Fruit fly (Drosophila melanogaster) whole organism, embryonic: ENCODE results near the gene CG9903.

Experiments
- ATbp ChIP-seq: fragments of 200-800 bp; sonication (Bioruptor generic); optimal IDR thresholded peaks from 2 replicates; lab custom pipeline; 2017; ENCODE audit warnings: missing biosample characterization, mild to moderate bottlenecking, missing genetic modification characterization, missing genetic modification reagents
- Adf1 ChIP-seq: fragments of 200-800 bp; sonication (Bioruptor generic); IDR thresholded peaks from 2 replicates; pipeline ENCODE4 v1.3.6; 2022; ENCODE audit warnings: missing biosample characterization, missing genetic modification characterization
- Aef1 ChIP-seq: fragments of 200-800 bp; sonication (Bioruptor generic); IDR thresholded peaks from 3 replicates; pipeline ENCODE4 v1.3.6; 2022; ENCODE audit warnings: missing biosample characterization, missing genetic modification characterization
- Asciz ChIP-seq: fragments of 200-800 bp; sonication (Bioruptor generic); optimal IDR thresholded peaks from 2 replicates; lab custom pipeline; 2017; ENCODE audit warnings: missing biosample characterization, mild to moderate bottlenecking, missing genetic modification characterization, missing genetic modification reagents
- Awh ChIP-seq: fragments of 200-800 bp; sonication (Bioruptor generic); IDR thresholded peaks from 2 replicates; pipeline ENCODE4, ENCODE4 v1.3.6; 2022; ENCODE audit warnings: missing biosample characterization, missing genetic modification characterization
- CG10147 ChIP-seq: fragments of 200-800 bp; sonication (Bioruptor generic); optimal IDR thresholded peaks from 2 replicates; lab custom pipeline; 2019; ENCODE audit warnings: missing biosample characterization, mild to moderate bottlenecking, missing genetic modification characterization, moderate library complexity
- CG12236 ChIP-seq: fragments of 200-800 bp; sonication (Bioruptor generic); optimal IDR thresholded peaks from 2 replicates; lab custom pipeline; 2016; ENCODE audit warnings: missing biosample characterization, missing genetic modification characterization
- CG12299 ChIP-seq: fragments of 200-800 bp; sonication (Bioruptor generic); optimal IDR thresholded peaks from 2 replicates; lab custom pipeline; 2018; ENCODE audit warnings: missing biosample characterization, mild to moderate bottlenecking, missing genetic modification characterization
- CG12391 ChIP-seq: fragments of 200-800 bp; sonication (Bioruptor generic); optimal IDR thresholded peaks from 3 replicates; lab custom pipeline; 2018; ENCODE audit warnings: missing biosample characterization, mild to moderate bottlenecking, missing genetic modification characterization, moderate library complexity
- CG1647 ChIP-seq: fragments of 200-800 bp; sonication (Bioruptor generic); optimal IDR thresholded peaks from 3 replicates; lab custom pipeline; 2016; ENCODE audit warnings: missing biosample characterization, missing genetic modification characterization
- CG16813 ChIP-seq: fragments of 200-800 bp; sonication (Bioruptor generic); IDR thresholded peaks from 3 replicates; pipeline ENCODE4 v1.3.6; 2022; ENCODE audit warnings: missing biosample characterization, missing genetic modification characterization; ENCODE audit not compliant: partially characterized antibody
- CG2116 ChIP-seq: fragments of 200-800 bp; sonication (Bioruptor generic); optimal IDR thresholded peaks from 3 replicates; lab custom pipeline; 2018; ENCODE audit warnings: missing biosample characterization, mild to moderate bottlenecking, missing genetic modification characterization
- CG30431 ChIP-seq: fragments of 200-800 bp; sonication (Bioruptor generic); optimal IDR thresholded peaks from 2 replicates; lab custom pipeline; 2017; ENCODE audit warnings: missing biosample characterization, missing genetic modification characterization
- CG32772 ChIP-seq: fragments of 200-800 bp; sonication (Bioruptor generic); IDR thresholded peaks from 2 replicates; pipeline ENCODE4 v1.3.6; 2022; ENCODE audit warnings: missing biosample characterization, missing genetic modification characterization
- CG4360 ChIP-seq: fragments of 200-800 bp; sonication (Bioruptor generic); IDR thresholded peaks from 2 replicates; pipeline ENCODE4 v1.3.6; 2022; ENCODE audit warnings: missing biosample characterization, missing genetic modification characterization
- CG4424 ChIP-seq: fragments of 200-800 bp; sonication (Bioruptor generic); optimal IDR thresholded peaks from 3 replicates; lab custom pipeline; 2016; ENCODE audit warnings: missing biosample characterization, missing genetic modification characterization
- CG6654 ChIP-seq: fragments of 200-800 bp; sonication (Bioruptor generic); optimal IDR thresholded peaks from 2 replicates; lab custom pipeline; 2017; ENCODE audit warnings: missing biosample characterization, mild to moderate bottlenecking, missing genetic modification characterization
- CG8359 ChIP-seq: fragments of 200-800 bp; sonication (Bioruptor generic); optimal IDR thresholded peaks from 2 replicates; lab custom pipeline; 2017; ENCODE audit warnings: missing biosample characterization, mild to moderate bottlenecking, missing genetic modification characterization, borderline replicate concordance
- CG8478 ChIP-seq: fragments of >200 bp; optimal IDR thresholded peaks from 2 replicates; lab custom pipeline; 2018
- CTCF ChIP-seq: fragments of 200-800 bp; sonication (Bioruptor generic); optimal IDR thresholded peaks from 2 replicates; lab custom pipeline; 2017; ENCODE audit warnings: missing biosample characterization, mild to moderate bottlenecking, missing genetic modification characterization, moderate library complexity
- Chrac-16 ChIP-seq: fragments of 200-800 bp; sonication (Bioruptor generic); optimal IDR thresholded peaks from 3 replicates; lab custom pipeline; 2016; ENCODE audit warnings: missing biosample characterization, missing genetic modification characterization
- Dip3 ChIP-seq: fragments of 200-800 bp; sonication (Bioruptor generic); optimal IDR thresholded peaks from 3 replicates; lab custom pipeline; 2016; ENCODE audit warnings: missing biosample characterization, missing genetic modification characterization
- Doc3 ChIP-seq: fragments of 200-800 bp; sonication (Bioruptor generic); IDR thresholded peaks from 3 replicates; pipeline ENCODE4 v1.3.6; 2022; ENCODE audit warnings: missing biosample characterization, missing genetic modification characterization; ENCODE audit not compliant: partially characterized antibody
- ERR ChIP-seq: fragments of 200-800 bp; sonication (Bioruptor generic); optimal IDR thresholded peaks from 2 replicates; lab custom pipeline; 2016; ENCODE audit warnings: missing biosample characterization, missing genetic modification characterization
- H15 ChIP-seq: fragments of 200-800 bp; sonication (Bioruptor generic); IDR thresholded peaks from 3 replicates; pipeline ENCODE4 v1.3.6; 2022; ENCODE audit warnings: missing biosample characterization, missing genetic modification characterization
- HmgD ChIP-seq: fragments of 200-800 bp; sonication (Bioruptor generic); optimal IDR thresholded peaks from 3 replicates; lab custom pipeline; 2016; ENCODE audit warnings: missing biosample characterization, missing genetic modification characterization
- Mes4 ChIP-seq: fragments of 200-800 bp; sonication (Bioruptor generic); optimal IDR thresholded peaks from 2 replicates; lab custom pipeline; 2016; ENCODE audit warnings: missing biosample characterization, missing genetic modification characterization
- Oli ChIP-seq: fragments of 200-800 bp; sonication (Bioruptor generic); optimal IDR thresholded peaks from 2 replicates; lab custom pipeline; 2018; ENCODE audit warnings: missing biosample characterization, mild to moderate bottlenecking, missing genetic modification characterization, moderate library complexity
- Opbp ChIP-seq: fragments of 200-800 bp; sonication (Bioruptor generic); IDR thresholded peaks from 3 replicates; pipeline ENCODE4 v1.3.6; 2022; ENCODE audit warnings: missing biosample characterization, missing genetic modification characterization; ENCODE audit not compliant: partially characterized antibody
- Pdp1 ChIP-seq, 2 experiments: fragments of 200-800 bp; sonication (Bioruptor generic); optimal IDR thresholded peaks; 3 replicates each; lab custom pipeline; 2016; ENCODE audit warnings: missing biosample characterization in 2 of 2, missing genetic modification characterization in 2 of 2, mild to moderate bottlenecking in 1 of 2, moderate library complexity in 1 of 2
- Poxn ChIP-seq: fragments of 200-800 bp; sonication (Bioruptor generic); IDR thresholded peaks from 2 replicates; pipeline ENCODE4 v1.3.6; 2022; ENCODE audit warnings: missing biosample characterization, missing genetic modification characterization
- Sry-δ ChIP-seq: fragments of 200-800 bp; sonication (Bioruptor generic); optimal IDR thresholded peaks from 2 replicates; lab custom pipeline; 2016; ENCODE audit warnings: missing biosample characterization, missing genetic modification characterization
- Stat92E ChIP-seq, 3 experiments: fragments of >200 bp in 2 of 3; fragments of 200-800 bp in 1 of 3; sonication (Bioruptor generic) in 1 of 3; optimal IDR thresholded peaks; 2 replicates each; lab custom pipeline; 2017 to 2019; ENCODE audit warnings: missing biosample characterization in 3 of 3, missing genetic modification characterization in 3 of 3, mild to moderate bottlenecking in 1 of 3, moderate library complexity in 1 of 3
- Taf1 ChIP-seq: fragments of 200-800 bp; sonication (Bioruptor generic); IDR thresholded peaks from 2 replicates; pipeline ENCODE4 v1.3.6; 2022; ENCODE audit warnings: missing biosample characterization, missing genetic modification characterization
- abd-A ChIP-seq: fragments of 200-800 bp; sonication (Bioruptor generic); optimal IDR thresholded peaks from 3 replicates; lab custom pipeline; 2019; ENCODE audit warnings: missing biosample characterization, mild to moderate bottlenecking, missing genetic modification characterization, moderate library complexity
- ac ChIP-seq: fragments of 200-800 bp; sonication (Bioruptor generic); optimal IDR thresholded peaks from 3 replicates; lab custom pipeline; 2017; ENCODE audit warnings: missing biosample characterization, mild to moderate bottlenecking, missing genetic modification characterization
- aop ChIP-seq: fragments of 200-800 bp; sonication (Bioruptor generic); IDR thresholded peaks from 2 replicates; pipeline ENCODE4 v1.3.6; 2022; ENCODE audit warnings: missing biosample characterization, missing genetic modification characterization
- cas ChIP-seq: fragments of 200-800 bp; sonication (Bioruptor generic); IDR thresholded peaks from 2 replicates; pipeline ENCODE4 v1.3.6; 2022; ENCODE audit warnings: missing biosample characterization, missing genetic modification characterization
- chn ChIP-seq: fragments of 200-800 bp; sonication (Bioruptor generic); optimal IDR thresholded peaks from 2 replicates; lab custom pipeline; 2016; ENCODE audit warnings: missing biosample characterization, missing genetic modification characterization
- dpn ChIP-seq, 2 experiments: fragments of 200-800 bp; sonication (Bioruptor generic); optimal IDR thresholded peaks; 3 replicates each; lab custom pipeline; 2016; ENCODE audit warnings: missing biosample characterization in 2 of 2, missing genetic modification characterization in 2 of 2
- fd64A ChIP-seq: fragments of 200-800 bp; sonication (Bioruptor generic); optimal IDR thresholded peaks from 3 replicates; lab custom pipeline; 2018; ENCODE audit warnings: missing biosample characterization, mild to moderate bottlenecking, missing genetic modification characterization
- gro ChIP-seq: fragments of 200-800 bp; sonication (Bioruptor generic); optimal IDR thresholded peaks from 2 replicates; lab custom pipeline; 2016; ENCODE audit warnings: missing biosample characterization, missing genetic modification characterization
- ind ChIP-seq: fragments of 200-800 bp; sonication (Bioruptor generic); optimal IDR thresholded peaks from 3 replicates; lab custom pipeline; 2016; ENCODE audit warnings: missing biosample characterization, missing genetic modification characterization
- jigr1 ChIP-seq: fragments of 200-800 bp; sonication (Bioruptor generic); IDR thresholded peaks from 3 replicates; pipeline ENCODE4 v1.3.6; 2022; ENCODE audit warnings: missing biosample characterization, missing genetic modification characterization
- mam ChIP-seq: fragments of 200-800 bp; sonication (Bioruptor generic); optimal IDR thresholded peaks from 3 replicates; lab custom pipeline; 2016; ENCODE audit warnings: missing biosample characterization, missing genetic modification characterization
- nerfin-2 ChIP-seq: fragments of 200-800 bp; sonication (Bioruptor generic); IDR thresholded peaks from 2 replicates; pipeline ENCODE4 v1.3.6; 2022; ENCODE audit warnings: missing biosample characterization, missing genetic modification characterization; ENCODE audit not compliant: partially characterized antibody
- salm ChIP-seq: fragments of 200-800 bp; sonication (Bioruptor generic); optimal IDR thresholded peaks from 2 replicates; lab custom pipeline; 2018; ENCODE audit warnings: missing biosample characterization, mild to moderate bottlenecking, missing genetic modification characterization
- tap ChIP-seq: fragments of 200-800 bp; optimal IDR thresholded peaks from 3 replicates; lab custom pipeline; 2019; ENCODE audit warnings: missing biosample characterization, mild to moderate bottlenecking, missing genetic modification characterization, moderate library complexity
- tx ChIP-seq: fragments of 200-800 bp; sonication (Bioruptor generic); optimal IDR thresholded peaks from 2 replicates; lab custom pipeline; 2016; ENCODE audit warnings: missing biosample characterization, missing genetic modification characterization
- unc-4 ChIP-seq: fragments of 200-800 bp; sonication (Bioruptor generic); IDR thresholded peaks from 2 replicates; pipeline ENCODE4 v1.3.6; 2022; ENCODE audit warnings: missing biosample characterization, missing genetic modification characterization; ENCODE audit not compliant: partially characterized antibody
- zen ChIP-seq: fragments of 200-800 bp; sonication (Bioruptor generic); optimal IDR thresholded peaks from 3 replicates; lab custom pipeline; 2018; ENCODE audit warnings: missing biosample characterization, mild to moderate bottlenecking, missing genetic modification characterization, moderate library complexity
- zf30C ChIP-seq: fragments of 200-800 bp; sonication (Bioruptor generic); optimal IDR thresholded peaks from 3 replicates; lab custom pipeline; 2018; ENCODE audit warnings: missing biosample characterization, mild to moderate bottlenecking, missing genetic modification characterization

The CG9903 gene

DNA sequence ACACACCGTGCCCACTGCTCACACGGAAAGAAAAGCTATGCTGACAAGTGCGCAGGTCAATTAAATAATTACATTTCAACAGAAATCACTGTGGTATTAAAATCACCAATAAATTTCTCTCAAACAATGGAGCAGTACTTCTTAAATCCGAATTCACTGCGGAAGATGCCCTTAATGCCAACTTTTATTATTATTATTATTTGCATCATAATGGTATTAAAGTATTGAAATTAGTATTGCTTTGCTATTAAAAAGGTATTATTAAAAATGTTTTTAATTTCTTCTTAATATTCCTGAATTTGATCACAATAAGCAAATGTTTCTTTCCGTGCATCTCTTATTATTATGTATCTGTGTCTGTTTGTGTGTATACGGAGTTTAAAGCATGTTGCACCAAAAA is 39.3 kb upstream of the CG9903 start (continued):
- TF ChIP-seq CG12299 (tag; lab: Kevin White, UChicago) (peak; percentile 26), Pdp1 (GFP tag; optimal IDR thresholded peaks at IDR 0.05; lab: Kevin White, UChicago) (no peak), Oli (peak; percentile 56), unc-4 (GFP tag; lab: Robert Waterston, UW) (no peak), mam (no peak), CG6654 (GFP tag; lab: Kevin White, UChicago) (no peak), CG8359 (GFP tag; lab: Kevin White, UChicago) (no peak), Poxn (GFP tag; lab: Robert Waterston, UW) (no peak), Taf1 (GFP tag; lab: Robert Waterston, UW) (no peak), CG30431 (GFP tag; lab: Kevin White, UChicago) (no peak), ind (GFP tag; lab: Kevin White, UChicago) (peak; percentile 28), jigr1 (GFP tag; lab: Robert Waterston, UW) (no peak), ATbp (GFP tag; lab: Kevin White, UChicago) (peak; percentile 25), CG32772 (no peak), fd64A (GFP tag; lab: Kevin White, UChicago) (no peak), CTCF (no peak), CG1647 (GFP tag; lab: Kevin White, UChicago) (no peak), Dip3 (no peak), CG4424 (GFP tag; lab: Kevin White, UChicago) (peak; percentile 37), zf30C (GFP tag; lab: Kevin White, UChicago) (no peak), tap (tag; lab: Kevin White, UChicago) (peak; percentile 4), CG10147 (GFP tag; lab: Kevin White, UChicago) (peak; percentile 54), gro (no peak), CG2116 (GFP tag; lab: Kevin White, UChicago) (no peak), Awh (GFP tag; lab: Robert Waterston, UW) (no peak), HmgD (GFP tag; lab: Kevin White, UChicago) (no peak), H15 (GFP tag; lab: Robert Waterston, UW) (no peak), tx (GFP tag; lab: Kevin White, UChicago) (no peak), CG12391 (tag; lab: Kevin White, UChicago) (peak; percentile 61), Mes4 (GFP tag; lab: Kevin White, UChicago) (no peak), Chrac-16 (GFP tag; lab: Kevin White, UChicago) (no peak), aop (GFP tag; lab: Robert Waterston, UW) (no peak), Doc3 (GFP tag; lab: Robert Waterston, UW) (no peak), Adf1 (GFP tag; lab: Robert Waterston, UW) (no peak), chn (no peak), CG4360 (GFP tag; lab: Robert Waterston, UW) (no peak), Stat92E (GFP tag; optimal IDR thresholded peaks at IDR 0.05; lab: Kevin White, UChicago) (no peak), dpn (GFP tag; optimal IDR thresholded peaks at IDR 0.05; lab: Kevin White, UChicago) (peak in 1 of 2 experiments; percentile 11), CG16813 (no peak), salm (no peak), CG12236 (GFP tag; lab: Kevin White, UChicago) (no peak), Sry-δ (GFP tag; lab: Kevin White, UChicago) (no peak), abd-A (no peak), CG8478 (lab: Kevin White, UChicago) (no peak), cas (GFP tag; lab: Robert Waterston, UW) (no peak), Aef1 (GFP tag; lab: Robert Waterston, UW) (0 out of 3 replicates have a peak, but pooled peaks have one; percentile 14), zen (tag; lab: Kevin White, UChicago) (no peak), nerfin-2 (no peak), Asciz (GFP tag; lab: Kevin White, UChicago) (no peak), ERR (GFP tag; lab: Kevin White, UChicago) (no peak), ac (GFP tag; lab: Kevin White, UChicago) (no peak), Opbp (GFP tag; lab: Robert Waterston, UW) (no peak)
